Worm (Caenorhabditis elegans): ENCODE data around the gene hmit-1.3.

DNA sequence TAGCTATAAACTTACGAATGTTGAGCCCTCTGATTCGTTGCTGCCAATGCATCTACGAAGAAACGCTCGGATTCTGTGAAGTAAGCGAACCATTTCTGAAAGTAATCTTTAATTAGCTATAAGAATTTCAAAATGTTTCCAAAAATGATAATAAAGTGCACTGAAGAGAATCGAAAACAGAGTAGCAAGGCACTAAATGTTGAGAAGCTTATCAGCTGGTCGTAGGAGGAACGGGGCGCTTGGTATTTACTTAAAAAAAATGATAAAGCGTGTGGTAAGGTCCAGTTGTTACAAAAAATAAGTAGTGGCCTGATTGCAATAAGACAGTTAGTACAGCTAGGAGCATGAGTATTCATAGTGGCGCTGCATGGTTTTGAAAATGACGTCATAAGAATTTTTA, 26.9 kb upstream of the hmit-1.3 start, which contains the start of gene C54C6.7:
- TF ChIP-seq lin-1 (GFP tag; IDR thresholded peaks at IDR 0.05) = no peak
- no peak for TF ChIP-seq fos-1 (tag; optimal IDR thresholded peaks at IDR 0.05)
- TF ChIP-seq lsy-2 (tag; optimal IDR thresholded peaks at IDR 0.05) = no peak

All from whole organism, L4 larva.